Fruit fly (Drosophila melanogaster) whole organism, embryonic: ENCODE data around the gene CG10132.

Experiments
- Abd-B ChIP-seq: fragments of 200-800 bp; sonication (Bioruptor generic); optimal IDR thresholded peaks from 2 replicates; lab custom pipeline; 2018; ENCODE audit warnings: missing biosample characterization, mild to moderate bottlenecking, missing genetic modification characterization, moderate library complexity
- CG10267 ChIP-seq: fragments of 200-800 bp; sonication (Bioruptor generic); optimal IDR thresholded peaks from 2 replicates; lab custom pipeline; 2018; ENCODE audit warnings: missing biosample characterization, mild to moderate bottlenecking, missing genetic modification characterization, moderate library complexity
- CG12659 ChIP-seq: fragments of 200-800 bp; sonication (Bioruptor generic); optimal IDR thresholded peaks from 3 replicates; lab custom pipeline; 2017; ENCODE audit warnings: mild to moderate bottlenecking, missing biosample characterization, missing genetic modification reagents, missing genetic modification characterization
- CG13287 ChIP-seq: fragments of 200-800 bp; sonication (Bioruptor generic); IDR thresholded peaks from 2 replicates; pipeline ENCODE4 v1.3.6; 2022; ENCODE audit warnings: missing biosample characterization, missing genetic modification characterization; ENCODE audit not compliant: partially characterized antibody
- CG14014 ChIP-seq: fragments of 200-800 bp; sonication (Bioruptor generic); IDR thresholded peaks from 2 replicates; pipeline ENCODE4 v1.3.6; 2022; ENCODE audit warnings: missing biosample characterization, missing genetic modification characterization
- CG14860 ChIP-seq: fragments of 200-800 bp; sonication (Bioruptor generic); IDR thresholded peaks from 3 replicates; pipeline ENCODE4 v1.3.6; 2022; ENCODE audit warnings: missing biosample characterization, missing genetic modification characterization; ENCODE audit not compliant: partially characterized antibody
- CG16815 ChIP-seq: fragments of 200-800 bp; sonication (Bioruptor generic); optimal IDR thresholded peaks from 3 replicates; lab custom pipeline; 2017; ENCODE audit warnings: missing biosample characterization, mild to moderate bottlenecking, missing genetic modification characterization
- CG18011 ChIP-seq: fragments of 200-800 bp; sonication (Bioruptor generic); optimal IDR thresholded peaks from 2 replicates; lab custom pipeline; 2017; ENCODE audit warnings: missing biosample characterization, missing genetic modification characterization, mild to moderate bottlenecking, moderate library complexity, missing genotype
- CG31388 ChIP-seq: fragments of 200-800 bp; sonication (Bioruptor generic); optimal IDR thresholded peaks from 2 replicates; lab custom pipeline; 2016; ENCODE audit warnings: missing biosample characterization, missing genetic modification characterization
- CG31441 ChIP-seq: fragments of 200-800 bp; sonication (Bioruptor generic); IDR thresholded peaks from 2 replicates; pipeline ENCODE4 v1.3.6; 2022; ENCODE audit warnings: missing biosample characterization, missing genetic modification characterization
- CG34224 ChIP-seq: fragments of 200-800 bp; sonication (Bioruptor generic); IDR thresholded peaks from 3 replicates; pipeline ENCODE4 v1.3.6; 2022; ENCODE audit warnings: missing biosample characterization, missing genetic modification characterization; ENCODE audit not compliant: partially characterized antibody
- CG6791 ChIP-seq: fragments of 200-800 bp; sonication (Bioruptor generic); IDR thresholded peaks from 3 replicates; pipeline ENCODE4 v1.3.6; 2022; ENCODE audit warnings: missing biosample characterization, missing genetic modification characterization; ENCODE audit not compliant: partially characterized antibody
- CG6854 ChIP-seq: fragments of 200-800 bp; sonication (Bioruptor generic); optimal IDR thresholded peaks from 3 replicates; lab custom pipeline; 2017; ENCODE audit warnings: missing biosample characterization, mild to moderate bottlenecking, missing genetic modification characterization
- CG7745 ChIP-seq: fragments of 200-800 bp; sonication (Bioruptor generic); optimal IDR thresholded peaks from 2 replicates; lab custom pipeline; 2018; ENCODE audit warnings: missing biosample characterization, mild to moderate bottlenecking, missing genetic modification characterization, moderate library complexity
- CG9437 ChIP-seq: fragments of 200-800 bp; sonication (Bioruptor generic); optimal IDR thresholded peaks from 2 replicates; lab custom pipeline; 2018; ENCODE audit warnings: missing biosample characterization, mild to moderate bottlenecking, missing genetic modification characterization
- CG9727 ChIP-seq: fragments of 200-800 bp; sonication (Bioruptor generic); optimal IDR thresholded peaks from 3 replicates; lab custom pipeline; 2017; ENCODE audit warnings: missing biosample characterization, mild to moderate bottlenecking, missing genetic modification characterization
- Dek ChIP-seq: fragments of 200-800 bp; sonication (Bioruptor generic); optimal IDR thresholded peaks from 3 replicates; lab custom pipeline; 2019; ENCODE audit warnings: missing biosample characterization, mild to moderate bottlenecking, missing genetic modification characterization, moderate library complexity
- Doc2 ChIP-seq: fragments of 200-800 bp; sonication (Bioruptor generic); IDR thresholded peaks from 2 replicates; pipeline ENCODE4 v1.3.6; 2022; ENCODE audit warnings: missing biosample characterization, missing genetic modification characterization
- Doc3 ChIP-seq: fragments of 200-800 bp; sonication (Bioruptor generic); IDR thresholded peaks from 3 replicates; pipeline ENCODE4 v1.3.6; 2022; ENCODE audit warnings: missing biosample characterization, missing genetic modification characterization; ENCODE audit not compliant: partially characterized antibody
- Dp ChIP-seq: fragments of 200-800 bp; sonication (Bioruptor generic); optimal IDR thresholded peaks from 2 replicates; lab custom pipeline; 2018; ENCODE audit warnings: missing biosample characterization, mild to moderate bottlenecking, missing genetic modification characterization, moderate library complexity
- Gug ChIP-seq: fragments of 200-800 bp; sonication (Bioruptor generic); IDR thresholded peaks from 4 replicates; pipeline ENCODE4 v1.3.6; 2022; ENCODE audit warnings: missing biosample characterization, missing genetic modification characterization
- HLH4C ChIP-seq: fragments of 200-800 bp; sonication (Bioruptor generic); IDR thresholded peaks from 3 replicates; pipeline ENCODE4 v1.3.6; 2022; ENCODE audit warnings: missing biosample characterization, missing genetic modification characterization; ENCODE audit not compliant: partially characterized antibody
- Hsf ChIP-seq: fragments of 200-800 bp; sonication (Bioruptor generic); optimal IDR thresholded peaks from 3 replicates; lab custom pipeline; 2016; ENCODE audit warnings: missing biosample characterization, missing genetic modification characterization
- Lhr ChIP-seq: fragments of 200-800 bp; sonication (Bioruptor generic); optimal IDR thresholded peaks from 3 replicates; lab custom pipeline; 2017; ENCODE audit warnings: mild to moderate bottlenecking, missing biosample characterization, missing genetic modification reagents, missing genetic modification characterization
- Med ChIP-seq: fragments of 200-800 bp; sonication (Bioruptor generic); peaks from one replicate; lab custom pipeline; 2016; ENCODE audit warnings: missing biosample characterization, missing genetic modification characterization, mild to moderate bottlenecking, inconsistent platforms, moderate library complexity
- Scr ChIP-seq: fragments of 200-800 bp; sonication (Bioruptor generic); IDR thresholded peaks from 2 replicates; pipeline ENCODE4 v1.3.6; 2022; ENCODE audit warnings: missing biosample characterization, missing genetic modification characterization; ENCODE audit not compliant: partially characterized antibody
- Sry-β ChIP-seq: fragments of 200-800 bp; sonication (Bioruptor generic); optimal IDR thresholded peaks from 2 replicates; lab custom pipeline; 2018; ENCODE audit warnings: missing biosample characterization, mild to moderate bottlenecking, missing genetic modification characterization, moderate library complexity
- Stat92E ChIP-seq, 3 experiments: fragments of >200 bp in 2 of 3; fragments of 200-800 bp in 1 of 3; sonication (Bioruptor generic) in 1 of 3; optimal IDR thresholded peaks; 2 replicates each; lab custom pipeline; 2017 to 2019; ENCODE audit warnings: missing biosample characterization in 3 of 3, missing genetic modification characterization in 3 of 3, mild to moderate bottlenecking in 1 of 3, moderate library complexity in 1 of 3
- ato ChIP-seq: fragments of 200-800 bp; sonication (Bioruptor generic); IDR thresholded peaks from 2 replicates; pipeline ENCODE4 v1.3.6; 2022; ENCODE audit warnings: missing biosample characterization, missing genetic modification characterization; ENCODE audit not compliant: partially characterized antibody
- bbx ChIP-seq: fragments of 200-800 bp; sonication (Bioruptor generic); IDR thresholded peaks from 2 replicates; pipeline ENCODE4 v1.3.6; 2022; ENCODE audit warnings: missing biosample characterization, missing genetic modification characterization; ENCODE audit not compliant: partially characterized antibody
- chinmo ChIP-seq: fragments of 200-800 bp; sonication (Bioruptor generic); IDR thresholded peaks from 4 replicates; pipeline ENCODE4 v1.3.6; 2022; ENCODE audit warnings: missing biosample characterization, missing genetic modification characterization; ENCODE audit not compliant: partially characterized antibody
- chn ChIP-seq: fragments of 200-800 bp; sonication (Bioruptor generic); optimal IDR thresholded peaks from 2 replicates; lab custom pipeline; 2016; ENCODE audit warnings: missing biosample characterization, missing genetic modification characterization
- dati ChIP-seq: fragments of 200-800 bp; sonication (Bioruptor generic); IDR thresholded peaks from 2 replicates; pipeline ENCODE4 v1.3.6; 2022; ENCODE audit warnings: missing biosample characterization, missing genetic modification characterization
- dimm ChIP-seq: fragments of 200-800 bp; sonication (Bioruptor generic); IDR thresholded peaks from 2 replicates; pipeline ENCODE4 v1.3.6; 2022; ENCODE audit warnings: missing biosample characterization, missing genetic modification characterization
- fd102C ChIP-seq: fragments of 200-800 bp; sonication (Bioruptor generic); optimal IDR thresholded peaks from 2 replicates; lab custom pipeline; 2018; ENCODE audit warnings: missing biosample characterization, mild to moderate bottlenecking, missing genetic modification characterization, moderate library complexity
- gcm2 ChIP-seq: fragments of 200-800 bp; sonication (Bioruptor generic); optimal IDR thresholded peaks from 2 replicates; lab custom pipeline; 2016; ENCODE audit warnings: missing biosample characterization, missing genetic modification characterization
- hb ChIP-seq: fragments of 200-800 bp; sonication (Bioruptor generic); IDR thresholded peaks from 3 replicates; pipeline ENCODE4 v1.3.6; 2022; ENCODE audit warnings: missing biosample characterization, missing genetic modification characterization; ENCODE audit not compliant: partially characterized antibody
- lilli ChIP-seq: fragments of 200-800 bp; sonication (Bioruptor generic); optimal IDR thresholded peaks from 3 replicates; lab custom pipeline; 2016; ENCODE audit warnings: missing biosample characterization, missing genetic modification characterization
- maf-S ChIP-seq: fragments of 200-800 bp; sonication (Bioruptor generic); optimal IDR thresholded peaks from 2 replicates; lab custom pipeline; 2016; ENCODE audit warnings: missing biosample characterization, missing genetic modification characterization
- nerfin-1 ChIP-seq: fragments of 200-800 bp; sonication (Bioruptor generic); optimal IDR thresholded peaks from 3 replicates; lab custom pipeline; 2019; ENCODE audit warnings: missing biosample characterization, mild to moderate bottlenecking, missing genetic modification characterization, moderate library complexity
- nmo ChIP-seq: fragments of 200-800 bp; sonication (Bioruptor generic); optimal IDR thresholded peaks from 2 replicates; lab custom pipeline; 2018; ENCODE audit warnings: missing biosample characterization, mild to moderate bottlenecking, missing genetic modification characterization, moderate library complexity
- pho ChIP-seq: fragments of 200-800 bp; sonication (Bioruptor generic); optimal IDR thresholded peaks from 2 replicates; lab custom pipeline; 2016; ENCODE audit warnings: missing biosample characterization, missing genetic modification characterization
- row ChIP-seq: fragments of 200-800 bp; sonication (Bioruptor generic); IDR thresholded peaks from 3 replicates; pipeline ENCODE4 v1.3.6; 2022; ENCODE audit warnings: missing biosample characterization, missing genetic modification characterization
- sens ChIP-seq: fragments of 200-800 bp; sonication (Bioruptor generic); peaks from one replicate; lab custom pipeline; 2016; ENCODE audit warnings: missing biosample characterization, missing genetic modification characterization
- sna ChIP-seq: fragments of 200-800 bp; sonication (Bioruptor generic); IDR thresholded peaks from 2 replicates; pipeline ENCODE4 v1.3.6; 2022; ENCODE audit warnings: missing biosample characterization, missing genetic modification characterization; ENCODE audit not compliant: partially characterized antibody
- sr ChIP-seq: fragments of 200-800 bp; sonication (Bioruptor generic); IDR thresholded peaks from 3 replicates; pipeline ENCODE4 v1.3.6; 2022; ENCODE audit warnings: missing biosample characterization, missing genetic modification characterization
- unc-4 ChIP-seq: fragments of 200-800 bp; sonication (Bioruptor generic); IDR thresholded peaks from 2 replicates; pipeline ENCODE4 v1.3.6; 2022; ENCODE audit warnings: missing biosample characterization, missing genetic modification characterization; ENCODE audit not compliant: partially characterized antibody

The CG10132 gene

dm6 chr2L:19565233-19565898, 46.7 kb downstream of the CG10132 start, which contains the start of gene CG13077 (continued):
- TF ChIP-seq Doc2 (GFP tag; lab: Robert Waterston, UW) = no peak
- no peak for TF ChIP-seq Stat92E (GFP tag; optimal IDR thresholded peaks at IDR 0.05; lab: Kevin White, UChicago)
- peak; percentile 98 for TF ChIP-seq CG9437 (GFP tag; lab: Kevin White, UChicago)
- no peak for TF ChIP-seq Hsf
- TF ChIP-seq CG13287 (GFP tag; lab: Robert Waterston, UW) = peak; percentile 68
- TF ChIP-seq chn (GFP tag; lab: Kevin White, UChicago) = no peak
- no peak for TF ChIP-seq CG6854 (GFP tag; lab: Kevin White, UChicago)
- peak; percentile 84 for TF ChIP-seq Sry-β (GFP tag; lab: Kevin White, UChicago)
- TF ChIP-seq Scr (GFP tag; lab: Robert Waterston, UW) = 0 out of 2 replicates have a peak, but pooled peaks have one; percentile 34
- TF ChIP-seq CG6791 (GFP tag; lab: Robert Waterston, UW) = peak; percentile 79
- peak; percentile 7 for TF ChIP-seq nmo (GFP tag; lab: Kevin White, UChicago)
- peak; percentile 62 for TF ChIP-seq sens (GFP tag; lab: Kevin White, UChicago)
- no peak for TF ChIP-seq pho (GFP tag; lab: Kevin White, UChicago)
- 0 out of 3 replicates have a peak, but pooled peaks have one; percentile 27 for TF ChIP-seq hb (GFP tag; lab: Robert Waterston, UW)
- TF ChIP-seq sna = peak; percentile 47; the same call in 1 of the 2 replicates
- TF ChIP-seq CG14860 (GFP tag; lab: Robert Waterston, UW) = 0 out of 3 replicates have a peak, but pooled peaks have one; percentile 46
- TF ChIP-seq CG16815 (GFP tag; lab: Kevin White, UChicago) = no peak
- TF ChIP-seq CG31441 = no peak
- TF ChIP-seq Doc3 (GFP tag; lab: Robert Waterston, UW) = peak; percentile 76; the same call in 2 of the 3 replicates
- TF ChIP-seq unc-4 (GFP tag; lab: Robert Waterston, UW) = no peak
- TF ChIP-seq lilli (GFP tag; lab: Kevin White, UChicago) = no peak
- TF ChIP-seq Abd-B (GFP tag; lab: Kevin White, UChicago) = peak; percentile 2
- TF ChIP-seq CG31388 = no peak
- peak; percentile 64 for TF ChIP-seq Med (GFP tag; lab: Kevin White, UChicago)
- no peak for TF ChIP-seq CG7745 (tag; lab: Kevin White, UChicago)
- no peak for TF ChIP-seq dati (GFP tag; lab: Robert Waterston, UW)
- TF ChIP-seq CG14014 = no peak
- peak; percentile 27; the same call in 1 of the 3 replicates for TF ChIP-seq row (GFP tag; lab: Robert Waterston, UW)
- peak; percentile 13 for TF ChIP-seq Lhr (GFP tag; lab: Kevin White, UChicago)
- TF ChIP-seq CG12659 (GFP tag; lab: Kevin White, UChicago) = no peak
- peak; percentile 87 for TF ChIP-seq CG10267 (tag; lab: Kevin White, UChicago)
- TF ChIP-seq ato (GFP tag; lab: Robert Waterston, UW) = no peak
- no peak for TF ChIP-seq Gug (GFP tag; lab: Robert Waterston, UW)
- peak; percentile 95 for TF ChIP-seq CG18011 (GFP tag; lab: Kevin White, UChicago)
- TF ChIP-seq nerfin-1 (tag; lab: Kevin White, UChicago) = no peak
- peak; percentile 70; the same call in 1 of the 2 replicates for TF ChIP-seq bbx (GFP tag; lab: Robert Waterston, UW)
- no peak for TF ChIP-seq fd102C (GFP tag; lab: Kevin White, UChicago)
- peak; percentile 71 for TF ChIP-seq Dp
- TF ChIP-seq CG34224 (GFP tag; lab: Robert Waterston, UW) = peak; percentile 48; the same call in 1 of the 3 replicates
- no peak for TF ChIP-seq sr (GFP tag; lab: Robert Waterston, UW)
- TF ChIP-seq HLH4C (GFP tag; lab: Robert Waterston, UW) = peak; percentile 49; the same call in 2 of the 3 replicates
- TF ChIP-seq chinmo (GFP tag; lab: Robert Waterston, UW) = 0 out of 4 replicates have a peak, but pooled peaks have one; percentile 63
- TF ChIP-seq Dek (tag; lab: Kevin White, UChicago) = no peak
- no peak for TF ChIP-seq CG9727 (GFP tag; lab: Kevin White, UChicago)
- TF ChIP-seq dimm (GFP tag; lab: Robert Waterston, UW) = no peak
- no peak for TF ChIP-seq maf-S (GFP tag; lab: Kevin White, UChicago)
- no peak for TF ChIP-seq gcm2
